Worm (Caenorhabditis elegans) whole organism, L2 larva: ENCODE results near the gene K02F3.12.

Experiments
- R02D3.7 ChIP-seq: fragments of 150-350 bp; optimal IDR thresholded peaks from 2 replicates; lab custom pipeline; 2014; ENCODE audit warnings: missing biosample characterization, missing genetic modification characterization
- aly-2 ChIP-seq: fragments of 150-350 bp; optimal IDR thresholded peaks from 2 replicates; lab custom pipeline; 2014; ENCODE audit warnings: missing biosample characterization, missing genetic modification characterization
- ama-1 ChIP-seq: fragments of 150-350 bp; optimal IDR thresholded peaks from 2 replicates; lab custom pipeline; 2018; ENCODE audit warnings: inconsistent platforms
- dmd-4 ChIP-seq: sonication (generic microtip); optimal IDR thresholded peaks from 2 replicates; lab custom pipeline; 2017; ENCODE audit warnings: missing biosample characterization, missing genetic modification characterization
- egl-27 ChIP-seq: sonication (generic microtip); optimal IDR thresholded peaks from 3 replicates; lab custom pipeline; 2017; ENCODE audit warnings: missing biosample characterization, missing genetic modification reagents, missing genetic modification characterization
- fos-1 ChIP-seq: fragments of 150-350 bp; optimal IDR thresholded peaks from 2 replicates; lab custom pipeline; 2014; ENCODE audit warnings: missing biosample characterization, missing genetic modification characterization
- lin-13 ChIP-seq: fragments of 150-350 bp; optimal IDR thresholded peaks from 2 replicates; lab custom pipeline; 2014; ENCODE audit warnings: missing biosample characterization, missing genetic modification reagents, missing genetic modification characterization
- mdl-1 ChIP-seq, 2 experiments: fragments of 150-350 bp in 1 of 2; sonication (generic microtip) in 1 of 2; optimal IDR thresholded peaks; 2 replicates each; lab custom pipeline; 2017; ENCODE audit warnings: missing biosample characterization in 2 of 2, missing genetic modification characterization in 2 of 2
- nhr-10 ChIP-seq: sonication (generic microtip); optimal IDR thresholded peaks from 2 replicates; lab custom pipeline; 2017; ENCODE audit warnings: missing biosample characterization, missing genetic modification characterization
- nhr-23 ChIP-seq: fragments of 150-350 bp; optimal IDR thresholded peaks from 2 replicates; lab custom pipeline; 2014; ENCODE audit warnings: missing biosample characterization, missing genetic modification reagents, missing genetic modification characterization
- nhr-237 ChIP-seq: fragments of 150-350 bp; optimal IDR thresholded peaks from 2 replicates; lab custom pipeline; 2014; ENCODE audit warnings: missing biosample characterization, missing genetic modification characterization
- snpc-4 ChIP-seq: fragments of 150-350 bp; optimal IDR thresholded peaks from 2 replicates; lab custom pipeline; 2014; ENCODE audit warnings: missing biosample characterization, missing genetic modification characterization
- unc-62 ChIP-seq: fragments of 150-350 bp; optimal IDR thresholded peaks from 2 replicates; lab custom pipeline; 2014; ENCODE audit warnings: missing biosample characterization, missing genetic modification reagents, missing genetic modification characterization
- ztf-11 ChIP-seq: sonication (generic microtip); optimal IDR thresholded peaks from 2 replicates; lab custom pipeline; 2017; ENCODE audit warnings: missing biosample characterization, missing genetic modification characterization

DNA sequence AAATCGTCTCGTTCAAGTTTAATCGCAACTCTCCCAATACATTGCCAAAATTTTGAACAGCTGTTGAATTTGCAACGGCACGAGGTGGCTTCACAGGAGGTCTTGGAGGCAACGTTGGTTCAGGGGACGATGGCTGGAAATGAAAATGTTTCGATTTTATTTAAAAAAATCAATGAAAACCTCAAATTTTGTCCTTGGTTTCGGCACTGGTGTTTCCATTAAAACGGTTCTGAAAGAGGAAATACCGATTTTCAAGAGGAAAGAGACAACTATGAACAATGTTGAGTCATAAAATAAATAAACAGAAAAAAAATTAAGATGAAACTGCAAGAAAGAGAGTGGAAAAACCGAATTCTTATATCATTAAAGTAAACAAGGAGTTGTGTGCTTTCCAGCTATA is 51.0 kb downstream of the K02F3.12 start, which contains the start of gene F23H11.4:
- TF ChIP-seq lin-13 (no peak), dmd-4 (tag; lab: Kevin White, UChicago) (no peak), snpc-4 (tag; lab: Kevin White, UChicago) (no peak), ama-1 (lab: Kevin White, UChicago) (no peak), ztf-11 (no peak), fos-1 (no peak), unc-62 (GFP tag; lab: Kevin White, UChicago) (no peak), nhr-23 (tag; lab: Kevin White, UChicago) (no peak), aly-2 (tag; lab: Kevin White, UChicago) (no peak), nhr-10 (tag; lab: Kevin White, UChicago) (no peak), egl-27 (no peak), mdl-1 (tag; optimal IDR thresholded peaks at IDR 0.05; lab: Kevin White, UChicago) (no peak), nhr-237 (tag; lab: Kevin White, UChicago) (no peak), R02D3.7 (tag; lab: Kevin White, UChicago) (no peak)
